Worm (Caenorhabditis elegans) whole organism, L1 larva: ENCODE data around the gene rpn-9.
A peak's percentile ranks its signal among the peaks of the same experiment; 100 is the strongest.

Source experiments
- C34B4.2 ChIP-seq: sonication (generic microtip); optimal IDR thresholded peaks from 2 replicates; lab custom pipeline; 2017; ENCODE audit warnings: mild to moderate bottlenecking, missing genetic modification characterization, missing compliant biosample characterization
- Y116A8C.19 ChIP-seq: sonication (generic microtip); optimal IDR thresholded peaks from 2 replicates; lab custom pipeline; 2016; ENCODE audit warnings: missing compliant biosample characterization, missing genetic modification characterization, borderline replicate concordance
- aly-2 ChIP-seq: fragments of 150-350 bp; optimal IDR thresholded peaks from 2 replicates; lab custom pipeline; 2014; ENCODE audit warnings: missing biosample characterization, missing genetic modification characterization
- blmp-1 ChIP-seq: fragments of 150-350 bp; optimal IDR thresholded peaks from 2 replicates; lab custom pipeline; 2014; ENCODE audit warnings: missing biosample characterization, missing genetic modification characterization
- ceh-82 ChIP-seq, 3 experiments: fragments of 150-350 bp in 1 of 3; sonication (generic microtip) in 2 of 3; optimal IDR thresholded peaks; 2 replicates each; lab custom pipeline; 2014 to 2017; ENCODE audit warnings: missing biosample characterization in 3 of 3, missing genetic modification characterization in 3 of 3
- ceh-88 ChIP-seq: fragments of 200-800 bp; sonication (Bioruptor generic); IDR thresholded peaks from 2 replicates; pipeline ENCODE4 v1.3.6; 2022; ENCODE audit warnings: missing genetic modification characterization, missing compliant biosample characterization
- dpl-1 ChIP-seq, 3 experiments: fragments of 150-350 bp in 2 of 3; sonication (generic microtip) in 1 of 3; optimal IDR thresholded peaks; 2 replicates each; lab custom pipeline; 2014 to 2017; ENCODE audit warnings: missing biosample characterization in 3 of 3, missing genetic modification characterization in 3 of 3, missing genetic modification reagents in 3 of 3
- dsc-1 ChIP-seq: sonication (generic microtip); optimal IDR thresholded peaks from 2 replicates; lab custom pipeline; 2016; ENCODE audit warnings: mild to moderate bottlenecking, missing genetic modification characterization, missing compliant biosample characterization
- efl-1 ChIP-seq, 4 experiments: fragments of 150-350 bp; optimal IDR thresholded peaks in 3 of 4; peaks in 1 of 4; 1 replicate in 1 of 4; 2 replicates in 3 of 4; lab custom pipeline; 2014; ENCODE audit warnings: missing biosample characterization in 2 of 4, missing genetic modification characterization in 2 of 4, missing genetic modification reagents in 2 of 4
- elt-2 ChIP-seq: sonication (generic microtip); optimal IDR thresholded peaks from 2 replicates; lab custom pipeline; 2016; ENCODE audit warnings: missing genetic modification characterization, mild to moderate bottlenecking, inconsistent platforms, missing compliant biosample characterization, missing genetic modification reagents
- elt-3 ChIP-seq, 6 experiments: fragments of 150-350 bp in 1 of 6; sonication (generic microtip); optimal IDR thresholded peaks; 2 replicates each; lab custom pipeline; 2017 to 2018; ENCODE audit warnings: missing biosample characterization in 6 of 6, missing genetic modification characterization in 6 of 6, inconsistent platforms in 1 of 6
- ets-5 ChIP-seq: fragments of 200-800 bp; sonication (Bioruptor generic); IDR thresholded peaks from 2 replicates; pipeline ENCODE4 v1.3.6; 2022; ENCODE audit warnings: missing genetic modification characterization, missing compliant biosample characterization
- grh-1 ChIP-seq: fragments of 200-800 bp; sonication (Bioruptor generic); IDR thresholded peaks from 2 replicates; pipeline ENCODE4 v1.3.6; 2022; ENCODE audit warnings: missing genetic modification reagents, missing genetic modification characterization, missing compliant biosample characterization
- isw-1 ChIP-seq: fragments of 200-800 bp; sonication (Bioruptor generic); IDR thresholded peaks from 2 replicates; pipeline ENCODE4 v1.3.6; 2022; ENCODE audit warnings: missing genetic modification characterization, missing compliant biosample characterization
- jun-1 ChIP-seq: fragments of 150-350 bp; optimal IDR thresholded peaks from 2 replicates; lab custom pipeline; 2014; ENCODE audit warnings: missing biosample characterization, missing genetic modification reagents, missing genetic modification characterization
- lin-14 ChIP-seq: fragments of 200-800 bp; sonication (Bioruptor generic); optimal IDR thresholded peaks from 2 replicates; lab custom pipeline; 2018; ENCODE audit warnings: mild to moderate bottlenecking, missing genetic modification characterization, moderate library complexity, missing compliant biosample characterization
- lin-15B ChIP-seq: fragments of 150-350 bp; sonication (generic microtip); optimal IDR thresholded peaks from 3 replicates; lab custom pipeline; 2014; ENCODE audit warnings: missing biosample characterization, missing genetic modification characterization
- lin-39 ChIP-seq: fragments of 150-350 bp; optimal IDR thresholded peaks from 2 replicates; lab custom pipeline; 2014; ENCODE audit warnings: missing biosample characterization, missing genetic modification reagents, missing genetic modification characterization
- lsy-2 ChIP-seq, 2 experiments: fragments of 150-350 bp; optimal IDR thresholded peaks; 2 replicates each; lab custom pipeline; 2014; ENCODE audit warnings: missing biosample characterization in 2 of 2, missing genetic modification characterization in 2 of 2
- mab-9 ChIP-seq: fragments of 200-800 bp; sonication (Bioruptor generic); IDR thresholded peaks from 2 replicates; pipeline ENCODE4 v1.3.6; 2022; ENCODE audit warnings: missing genetic modification reagents, missing genetic modification characterization, missing compliant biosample characterization
- mep-1 ChIP-seq: fragments of 150-350 bp; optimal IDR thresholded peaks from 2 replicates; lab custom pipeline; 2014; ENCODE audit warnings: missing biosample characterization, missing genetic modification characterization
- nhr-237 ChIP-seq: fragments of 150-350 bp; optimal IDR thresholded peaks from 2 replicates; lab custom pipeline; 2014; ENCODE audit warnings: missing biosample characterization, missing genetic modification characterization
- nhr-28 ChIP-seq: fragments of 150-350 bp; optimal IDR thresholded peaks from 2 replicates; lab custom pipeline; 2014; ENCODE audit warnings: missing biosample characterization, missing genetic modification characterization
- nhr-77 ChIP-seq: fragments of 150-350 bp; optimal IDR thresholded peaks from 2 replicates; lab custom pipeline; 2014; ENCODE audit warnings: missing biosample characterization, missing genetic modification characterization
- nhr-84 ChIP-seq: sonication (generic microtip); optimal IDR thresholded peaks from 2 replicates; lab custom pipeline; 2017; ENCODE audit warnings: missing biosample characterization, missing genetic modification characterization
- nhr-85 ChIP-seq: sonication (generic microtip); peaks from one replicate; lab custom pipeline; 2016; ENCODE audit warnings: missing genetic modification characterization, inconsistent platforms, missing compliant biosample characterization
- nhr-90 ChIP-seq: sonication (generic microtip); optimal IDR thresholded peaks from 2 replicates; lab custom pipeline; 2016; ENCODE audit warnings: mild to moderate bottlenecking, missing genetic modification characterization, missing compliant biosample characterization; ENCODE audit not compliant: poor library complexity
- rnt-1 ChIP-seq: sonication (generic microtip); optimal IDR thresholded peaks from 2 replicates; lab custom pipeline; 2016; ENCODE audit warnings: mild to moderate bottlenecking, missing genetic modification characterization, moderate library complexity, missing compliant biosample characterization
- skn-1 ChIP-seq: fragments of 150-350 bp; optimal IDR thresholded peaks from 2 replicates; lab custom pipeline; 2014; ENCODE audit warnings: missing biosample characterization, missing genetic modification characterization
- sptf-1 ChIP-seq: fragments of 150-350 bp; optimal IDR thresholded peaks from 2 replicates; lab custom pipeline; 2014; ENCODE audit warnings: missing biosample characterization, missing genetic modification characterization
- sup-37 ChIP-seq: fragments of 200-800 bp; sonication (Bioruptor generic); optimal IDR thresholded peaks from 2 replicates; lab custom pipeline; 2018; ENCODE audit warnings: mild to moderate bottlenecking, missing genetic modification characterization, missing compliant biosample characterization
- tlp-1 ChIP-seq: fragments of 150-350 bp; optimal IDR thresholded peaks from 2 replicates; lab custom pipeline; 2014; ENCODE audit warnings: missing biosample characterization, missing genetic modification characterization
- unc-30 ChIP-seq: sonication (generic microtip); optimal IDR thresholded peaks from 2 replicates; lab custom pipeline; 2017; ENCODE audit warnings: missing biosample characterization, missing genetic modification characterization
- unc-62 ChIP-seq: fragments of 150-350 bp; optimal IDR thresholded peaks from 2 replicates; lab custom pipeline; 2014; ENCODE audit warnings: missing biosample characterization, missing genetic modification reagents, missing genetic modification characterization
- unc-86 ChIP-seq: sonication (generic microtip); optimal IDR thresholded peaks from 2 replicates; lab custom pipeline; 2016; ENCODE audit warnings: missing genetic modification characterization, missing compliant biosample characterization

Gene rpn-9

ce11 chrII:11246506-11246905 is 7.8 kb upstream of the rpn-9 start:
- TF ChIP-seq blmp-1 (tag; lab: Kevin White, UChicago) (peak; percentile 95), elt-2 (tag; lab: Kevin White, UChicago) (no peak), Y116A8C.19 (tag; lab: Kevin White, UChicago) (no peak)
- TF ChIP-seq, all 84 proteins: peak for 1

- TF ChIP-seq mep-1 (no peak), nhr-90 (tag; lab: Kevin White, UChicago) (no peak), nhr-84 (no peak), dpl-1 (GFP tag; optimal IDR thresholded peaks at IDR 0.05; lab: Kevin White, UChicago) (no peak)
Observed at ce11 chrII:11242918-11243317, 4.2 kb upstream of the rpn-9 start.

DNA sequence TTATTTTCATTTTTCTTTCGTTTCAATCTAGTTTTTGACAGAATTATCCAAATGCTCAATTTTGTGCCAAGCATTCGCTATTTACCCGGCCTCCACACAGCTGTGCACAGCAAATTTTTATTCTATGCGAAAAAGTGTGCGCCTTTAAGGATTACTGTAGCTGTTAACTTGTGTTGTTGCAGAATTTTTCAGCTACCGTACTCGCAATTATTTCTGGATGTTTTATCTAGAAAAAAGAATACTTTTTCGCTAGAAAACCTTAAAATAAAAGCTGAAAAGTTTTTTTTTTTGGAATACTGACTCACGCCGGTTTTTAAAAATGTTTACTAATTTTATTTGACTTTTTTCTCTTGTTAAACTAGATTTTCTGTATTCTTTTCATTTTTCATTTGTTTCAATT is 2.8 kb upstream of the rpn-9 start:
- no peak for TF ChIP-seq rnt-1 (tag; lab: Kevin White, UChicago)
- TF ChIP-seq efl-1 (optimal IDR thresholded peaks at IDR 0.05; lab: Kevin White, UChicago): no peak
- no peak for TF ChIP-seq efl-1 (GFP tag; optimal IDR thresholded peaks at IDR 0.05 in 1 of 2; lab: Kevin White, UChicago)
- no peak for TF ChIP-seq ets-5 (GFP tag; lab: Robert Waterston, UW)
- no peak for TF ChIP-seq tlp-1 (tag; lab: Kevin White, UChicago)
- TF ChIP-seq Y116A8C.19 (tag; lab: Kevin White, UChicago): no peak
- no peak for TF ChIP-seq aly-2 (tag; lab: Kevin White, UChicago)
- TF ChIP-seq nhr-28 (tag; lab: Kevin White, UChicago): no peak
- no peak for TF ChIP-seq mab-9 (GFP tag; lab: Robert Waterston, UW)
- TF ChIP-seq C34B4.2 (tag; lab: Kevin White, UChicago): no peak
- TF ChIP-seq lin-15B: no peak
- TF ChIP-seq lin-14 (GFP tag; lab: Kevin White, UChicago): no peak
- TF ChIP-seq elt-3 (tag; optimal IDR thresholded peaks at IDR 0.05; lab: Kevin White, UChicago): no peak
- no peak for TF ChIP-seq isw-1 (GFP tag; lab: Robert Waterston, UW)
- no peak for TF ChIP-seq unc-30 (tag; lab: Kevin White, UChicago)
- no peak for TF ChIP-seq unc-62
- TF ChIP-seq jun-1: no peak
- no peak for TF ChIP-seq nhr-237
- TF ChIP-seq nhr-77 (tag; lab: Kevin White, UChicago): no peak

- no peak for TF ChIP-seq ets-5 (GFP tag; lab: Robert Waterston, UW)
- no peak for TF ChIP-seq lsy-2 (tag; optimal IDR thresholded peaks at IDR 0.05; lab: Kevin White, UChicago)
- no peak for TF ChIP-seq ceh-88
- no peak for TF ChIP-seq sup-37 (GFP tag; lab: Kevin White, UChicago)
- no peak for TF ChIP-seq grh-1 (GFP tag; lab: Robert Waterston, UW)
- no peak for TF ChIP-seq ceh-82 (tag; optimal IDR thresholded peaks at IDR 0.05; lab: Kevin White, UChicago)
- no peak for TF ChIP-seq isw-1 (GFP tag; lab: Robert Waterston, UW)
- TF ChIP-seq unc-86 (tag; lab: Kevin White, UChicago): no peak
- TF ChIP-seq sptf-1 (tag; lab: Kevin White, UChicago): no peak
- TF ChIP-seq nhr-85 (tag; lab: Kevin White, UChicago): no peak
- TF ChIP-seq efl-1 (optimal IDR thresholded peaks at IDR 0.05; lab: Kevin White, UChicago): no peak
- peak in 1 of 2 experiments; percentile 89 for TF ChIP-seq efl-1 (GFP tag; optimal IDR thresholded peaks at IDR 0.05 in 1 of 2; lab: Kevin White, UChicago)
- no peak for TF ChIP-seq dsc-1
- TF ChIP-seq nhr-90 (tag; lab: Kevin White, UChicago): peak; percentile 0
- no peak for TF ChIP-seq lin-39 (tag; lab: Kevin White, UChicago)
- no peak for TF ChIP-seq Y116A8C.19 (tag; lab: Kevin White, UChicago)
- TF ChIP-seq skn-1 (tag; lab: Kevin White, UChicago): no peak
Observed at ce11 chrII:11240963-11241362, 2.2 kb upstream of the rpn-9 start.
